Worm (Caenorhabditis elegans): ENCODE data around the gene T25B9.8.
A peak's percentile ranks its signal among the peaks of the same experiment; 100 is the strongest.

Gene T25B9.8

ce11 chrIV:10784085-10784484 lies 16.1 kb upstream of the T25B9.8 start:
- no peak for TF ChIP-seq nhr-12 (tag; optimal IDR thresholded peaks at IDR 0.05)
- TF ChIP-seq elt-3 (tag; optimal IDR thresholded peaks at IDR 0.05), result no peak
- TF ChIP-seq F13H6.1 (tag; optimal IDR thresholded peaks at IDR 0.05), result no peak
- no peak for TF ChIP-seq gmeb-1 (tag; optimal IDR thresholded peaks at IDR 0.05)
- TF ChIP-seq blmp-1 (tag; optimal IDR thresholded peaks at IDR 0.05; ENCODE audit: insufficient read depth), result peak; percentile 70
- TF ChIP-seq mbf-1 (tag; optimal IDR thresholded peaks at IDR 0.05), result no peak
- TF ChIP-seq mab-5 (tag; optimal IDR thresholded peaks at IDR 0.05), result no peak
- no peak for TF ChIP-seq snpc-4 (tag; optimal IDR thresholded peaks at IDR 0.05)
- no peak for TF ChIP-seq alr-1 (tag; optimal IDR thresholded peaks at IDR 0.05)
- no peak for TF ChIP-seq lsy-2 (tag; optimal IDR thresholded peaks at IDR 0.05)
- no peak for TF ChIP-seq R02D3.7 (tag; optimal IDR thresholded peaks at IDR 0.05)
- no peak for TF ChIP-seq dmd-4 (tag; optimal IDR thresholded peaks at IDR 0.05)
- no peak for TF ChIP-seq skn-1 (tag; optimal IDR thresholded peaks at IDR 0.05)
- peak; percentile 8 for TF ChIP-seq nhr-129 (tag; optimal IDR thresholded peaks at IDR 0.05)
- TF ChIP-seq sem-4 (tag; optimal IDR thresholded peaks at IDR 0.05), result no peak
- no peak for TF ChIP-seq lin-13 (GFP tag; optimal IDR thresholded peaks at IDR 0.05)
- no peak for TF ChIP-seq ztf-4 (tag; optimal IDR thresholded peaks at IDR 0.05)
- no peak for TF ChIP-seq unc-55 (GFP tag; optimal IDR thresholded peaks at IDR 0.05)
- no peak for TF ChIP-seq ZK546.5 (tag; optimal IDR thresholded peaks at IDR 0.05)
- TF ChIP-seq mdl-1 (tag; optimal IDR thresholded peaks at IDR 0.05), result no peak
- TF ChIP-seq nhr-21 (tag; optimal IDR thresholded peaks at IDR 0.05), result peak; percentile 83
- TF ChIP-seq zag-1 (tag; optimal IDR thresholded peaks at IDR 0.05), result no peak
- TF ChIP-seq nhr-23 (tag; optimal IDR thresholded peaks at IDR 0.05), result no peak
- peak; percentile 27 for TF ChIP-seq fos-1 (tag; optimal IDR thresholded peaks at IDR 0.05)
- TF ChIP-seq C34F6.9 (tag; optimal IDR thresholded peaks at IDR 0.05), result no peak
- TF ChIP-seq aly-2 (tag; optimal IDR thresholded peaks at IDR 0.05), result no peak
- no peak for TF ChIP-seq ztf-11 (tag; optimal IDR thresholded peaks at IDR 0.05)
- TF ChIP-seq ama-1 (optimal IDR thresholded peaks at IDR 0.05), result no peak
- TF ChIP-seq peb-1 (tag; optimal IDR thresholded peaks at IDR 0.05), result no peak
- TF ChIP-seq nhr-25 (tag; optimal IDR thresholded peaks at IDR 0.05), result peak; percentile 75
- no peak for TF ChIP-seq ceh-82 (tag; optimal IDR thresholded peaks at IDR 0.05)
- TF ChIP-seq elt-1 (tag; optimal IDR thresholded peaks at IDR 0.05), result no peak
- TF ChIP-seq Y55F3AM.14 (GFP tag; optimal IDR thresholded peaks at IDR 0.05), result no peak
- TF ChIP-seq crh-2 (tag; optimal IDR thresholded peaks at IDR 0.05), result peak; percentile 54
- TF ChIP-seq ceh-16 (tag; optimal IDR thresholded peaks at IDR 0.05), result no peak
- TF ChIP-seq nhr-237 (tag; optimal IDR thresholded peaks at IDR 0.05), result no peak
- TF ChIP-seq nhr-10 (tag; optimal IDR thresholded peaks at IDR 0.05), result no peak
- TF ChIP-seq ztf-1 (GFP tag; conservative IDR thresholded peaks at IDR 0.05), result no peak
- TF ChIP-seq sma-3 (GFP tag; optimal IDR thresholded peaks at IDR 0.05), result peak; percentile 31
- TF ChIP-seq unc-39 (tag; optimal IDR thresholded peaks at IDR 0.05), result no peak
- TF ChIP-seq egl-27 (tag; optimal IDR thresholded peaks at IDR 0.05), result peak; percentile 4
- no peak for TF ChIP-seq nhr-77 (tag; optimal IDR thresholded peaks at IDR 0.05)
- TF ChIP-seq unc-62 (GFP tag; optimal IDR thresholded peaks at IDR 0.05), result no peak
- no peak for TF ChIP-seq nhr-6 (tag; optimal IDR thresholded peaks at IDR 0.05)
- no peak for TF ChIP-seq nhr-11 (tag; optimal IDR thresholded peaks at IDR 0.05)
- TF ChIP-seq sma-9 (GFP tag; optimal IDR thresholded peaks at IDR 0.05), result peak; percentile 93
- TF ChIP-seq sma-9 (tag; optimal IDR thresholded peaks at IDR 0.05), result no peak
- no peak for TF ChIP-seq lin-11 (tag; optimal IDR thresholded peaks at IDR 0.05)
- TF ChIP-seq lin-39 (tag; optimal IDR thresholded peaks at IDR 0.05), result no peak

- TF ChIP-seq ama-1 (optimal IDR thresholded peaks at IDR 0.05) (no peak), egl-27 (tag; optimal IDR thresholded peaks at IDR 0.05) (peak; percentile 48), sma-9 (GFP tag; optimal IDR thresholded peaks at IDR 0.05) (peak; percentile 98), sma-9 (tag; optimal IDR thresholded peaks at IDR 0.05) (no peak), nhr-77 (tag; optimal IDR thresholded peaks at IDR 0.05) (no peak), sem-4 (tag; optimal IDR thresholded peaks at IDR 0.05) (no peak), ceh-16 (tag; optimal IDR thresholded peaks at IDR 0.05) (no peak), F13H6.1 (tag; optimal IDR thresholded peaks at IDR 0.05) (no peak), gmeb-1 (tag; optimal IDR thresholded peaks at IDR 0.05) (peak; percentile 45), nhr-25 (tag; optimal IDR thresholded peaks at IDR 0.05) (peak; percentile 79), mbf-1 (tag; optimal IDR thresholded peaks at IDR 0.05) (no peak), aly-2 (tag; optimal IDR thresholded peaks at IDR 0.05) (no peak), nhr-21 (tag; optimal IDR thresholded peaks at IDR 0.05) (peak; percentile 92), R02D3.7 (tag; optimal IDR thresholded peaks at IDR 0.05) (no peak), snpc-4 (tag; optimal IDR thresholded peaks at IDR 0.05) (no peak), nhr-12 (tag; optimal IDR thresholded peaks at IDR 0.05) (no peak), crh-2 (tag; optimal IDR thresholded peaks at IDR 0.05) (peak; percentile 35), lsy-2 (tag; optimal IDR thresholded peaks at IDR 0.05) (peak in 1 of 2 experiments; percentile 43), ztf-11 (tag; optimal IDR thresholded peaks at IDR 0.05) (no peak), ZK546.5 (tag; optimal IDR thresholded peaks at IDR 0.05) (no peak), unc-62 (GFP tag; optimal IDR thresholded peaks at IDR 0.05) (no peak), elt-1 (tag; optimal IDR thresholded peaks at IDR 0.05) (no peak), alr-1 (tag; optimal IDR thresholded peaks at IDR 0.05) (no peak), mdl-1 (tag; optimal IDR thresholded peaks at IDR 0.05) (peak; percentile 56 to 80), fos-1 (tag; optimal IDR thresholded peaks at IDR 0.05) (peak; percentile 41), Y55F3AM.14 (GFP tag; optimal IDR thresholded peaks at IDR 0.05) (peak; percentile 5), lin-11 (tag; optimal IDR thresholded peaks at IDR 0.05) (no peak), blmp-1 (tag; optimal IDR thresholded peaks at IDR 0.05; ENCODE audit: insufficient read depth) (peak; percentile 84), ztf-1 (GFP tag; conservative IDR thresholded peaks at IDR 0.05) (no peak), C34F6.9 (tag; optimal IDR thresholded peaks at IDR 0.05) (no peak), nhr-23 (tag; optimal IDR thresholded peaks at IDR 0.05) (no peak), sma-3 (GFP tag; optimal IDR thresholded peaks at IDR 0.05) (peak; percentile 82), elt-3 (tag; optimal IDR thresholded peaks at IDR 0.05) (no peak), nhr-6 (tag; optimal IDR thresholded peaks at IDR 0.05) (no peak), ceh-82 (tag; optimal IDR thresholded peaks at IDR 0.05) (no peak), unc-55 (GFP tag; optimal IDR thresholded peaks at IDR 0.05) (no peak), lin-39 (tag; optimal IDR thresholded peaks at IDR 0.05) (no peak), ztf-4 (tag; optimal IDR thresholded peaks at IDR 0.05) (no peak)
Observed at ce11 chrIV:10782014-10782413, 14.0 kb upstream of the T25B9.8 start.
